Fruit fly (Drosophila melanogaster) Kc167 (cell line): ENCODE measurements around the gene zuc.
"Not testable (repeated sequence)": the region's sequence is repeated elsewhere in the genome, so short reads cannot be mapped to it uniquely, and the experiment has no call there.

Experiments
- Myc ChIP-seq: fragments of >200 bp; optimal IDR thresholded peaks from 2 replicates; lab custom pipeline; 2017; ENCODE audit warnings: missing external identifiers
- Sin3A ChIP-seq: fragments of >200 bp; optimal IDR thresholded peaks from 2 replicates; lab custom pipeline; 2018; ENCODE audit warnings: missing external identifiers
- h ChIP-seq: fragments of >200 bp; optimal IDR thresholded peaks from 3 replicates; lab custom pipeline; 2018; ENCODE audit warnings: missing external identifiers
- insv ChIP-seq: fragments of >200 bp; optimal IDR thresholded peaks from 3 replicates; lab custom pipeline; 2018; ENCODE audit warnings: missing external identifiers
- psq ChIP-seq: fragments of >200 bp; optimal IDR thresholded peaks from 2 replicates; lab custom pipeline; 2017; ENCODE audit warnings: missing external identifiers
- ttk ChIP-seq: sonication (Bioruptor generic); optimal IDR thresholded peaks from 2 replicates; lab custom pipeline; 2017; ENCODE audit warnings: missing external identifiers

Gene zuc

DNA sequence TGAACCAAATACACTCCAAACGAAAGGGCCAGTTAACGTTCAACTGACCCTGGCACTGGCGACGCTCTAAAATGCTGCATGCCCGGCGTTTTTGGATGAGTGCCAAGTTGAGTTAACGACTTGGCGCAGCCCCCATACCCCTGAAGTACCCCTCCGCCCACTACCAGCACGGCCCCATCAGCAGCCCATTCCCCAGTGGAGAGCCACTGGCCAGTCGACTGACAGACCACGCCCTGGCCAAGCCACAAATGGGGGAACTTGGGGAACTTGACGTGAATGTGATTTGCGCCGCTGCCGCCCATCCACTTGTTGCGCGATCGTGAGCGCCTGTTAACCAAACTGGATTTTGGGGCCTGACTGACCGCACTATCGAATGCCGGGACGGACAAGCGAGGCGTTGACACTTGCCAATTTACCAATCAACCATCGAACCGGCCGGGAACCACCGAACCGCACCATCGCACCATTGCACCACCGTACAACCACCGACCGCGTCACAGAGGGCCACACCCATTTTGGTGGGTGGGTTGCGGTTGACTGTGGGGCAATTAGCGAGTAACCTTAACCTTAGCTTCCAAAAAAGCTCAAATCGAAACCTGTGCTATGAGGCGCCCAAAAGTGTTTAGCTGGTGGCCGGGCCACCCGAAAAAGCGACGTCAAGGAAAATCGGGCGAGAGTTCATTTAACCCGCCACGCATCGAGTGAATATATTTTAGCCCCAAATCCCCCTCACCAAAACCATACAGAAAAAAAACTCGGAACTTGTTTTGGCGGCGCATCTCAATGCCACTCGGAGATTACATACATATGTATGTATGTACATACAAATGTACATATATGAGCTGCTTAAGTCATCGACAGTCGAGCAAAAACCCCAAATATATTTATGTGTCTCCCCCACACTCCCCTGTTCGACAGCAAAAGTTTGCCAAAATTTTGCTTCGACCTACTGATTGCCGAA, 16.0 kb upstream of the zuc start:
- no peak for TF ChIP-seq h (lab: Kevin White, UChicago)
- no peak for TF ChIP-seq psq (lab: Kevin White, UChicago)
- TF ChIP-seq Sin3A (lab: Kevin White, UChicago) = no peak
- no peak for TF ChIP-seq ttk (lab: Kevin White, UChicago)
- no peak for TF ChIP-seq Myc (lab: Kevin White, UChicago)

DNA sequence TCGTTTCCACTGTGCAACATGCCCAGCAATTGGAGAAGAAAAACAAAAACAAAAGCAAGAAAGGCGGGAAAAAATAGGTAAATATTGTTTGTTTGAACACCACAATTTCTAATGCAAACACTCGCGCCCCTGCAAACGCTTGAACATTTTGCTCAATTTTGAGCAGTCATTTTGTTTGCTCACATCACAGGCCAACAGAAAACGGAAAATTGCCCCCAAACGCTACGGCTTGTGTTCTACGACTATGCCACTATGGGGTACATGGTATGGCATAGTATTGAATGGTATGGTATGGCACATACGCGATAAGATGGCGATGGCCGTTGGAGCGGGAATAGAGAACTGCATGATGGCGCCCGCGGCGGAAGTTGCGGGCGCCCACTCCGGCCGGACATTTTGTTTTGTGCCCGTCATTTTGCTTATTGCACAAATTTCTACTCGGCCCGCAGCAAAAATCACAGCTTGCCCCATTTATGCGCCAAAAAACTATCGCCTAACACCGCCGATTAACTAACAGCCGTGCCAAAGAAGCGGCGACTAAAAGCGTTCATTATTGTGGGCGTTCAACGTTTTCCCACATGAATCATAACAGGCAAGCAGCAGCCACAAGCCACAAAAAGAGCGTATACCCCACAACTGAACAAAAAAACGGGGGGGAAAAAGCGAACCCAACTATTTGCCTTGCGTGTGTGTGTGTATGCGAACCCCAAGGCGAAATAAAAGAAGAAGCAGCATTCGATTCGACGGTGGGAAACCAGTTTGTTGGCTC, 14.7 kb upstream of the zuc start:
- no peak for TF ChIP-seq h (lab: Kevin White, UChicago)
- TF ChIP-seq psq (lab: Kevin White, UChicago) = no peak
- no peak for TF ChIP-seq Sin3A (lab: Kevin White, UChicago)

DNA sequence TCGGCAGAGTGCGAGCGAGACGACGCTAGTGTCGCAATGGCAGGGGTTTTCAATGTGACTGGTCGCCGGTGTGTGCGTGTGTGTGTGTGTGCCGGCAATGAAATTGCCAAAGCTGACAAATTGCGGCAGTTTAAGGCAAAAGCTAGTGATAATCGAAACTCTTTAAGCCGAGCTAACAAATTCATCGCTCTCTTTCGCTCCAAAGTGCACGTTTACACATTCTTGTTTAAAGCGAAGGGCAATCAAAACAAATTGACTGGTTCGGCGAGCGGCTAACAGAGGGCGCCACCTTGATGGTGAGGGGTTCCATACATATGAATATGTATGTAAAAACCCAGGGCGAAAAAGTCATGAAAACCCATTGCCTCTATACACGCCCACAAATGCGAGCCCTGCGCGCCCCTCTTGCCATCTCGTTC, 14.1 kb upstream of the zuc start:
- TF ChIP-seq ttk (lab: Kevin White, UChicago) (no peak), psq (lab: Kevin White, UChicago) (no peak), Myc (lab: Kevin White, UChicago) (no peak), insv (lab: Kevin White, UChicago) (no peak), Sin3A (lab: Kevin White, UChicago) (no peak), h (lab: Kevin White, UChicago) (no peak)

DNA sequence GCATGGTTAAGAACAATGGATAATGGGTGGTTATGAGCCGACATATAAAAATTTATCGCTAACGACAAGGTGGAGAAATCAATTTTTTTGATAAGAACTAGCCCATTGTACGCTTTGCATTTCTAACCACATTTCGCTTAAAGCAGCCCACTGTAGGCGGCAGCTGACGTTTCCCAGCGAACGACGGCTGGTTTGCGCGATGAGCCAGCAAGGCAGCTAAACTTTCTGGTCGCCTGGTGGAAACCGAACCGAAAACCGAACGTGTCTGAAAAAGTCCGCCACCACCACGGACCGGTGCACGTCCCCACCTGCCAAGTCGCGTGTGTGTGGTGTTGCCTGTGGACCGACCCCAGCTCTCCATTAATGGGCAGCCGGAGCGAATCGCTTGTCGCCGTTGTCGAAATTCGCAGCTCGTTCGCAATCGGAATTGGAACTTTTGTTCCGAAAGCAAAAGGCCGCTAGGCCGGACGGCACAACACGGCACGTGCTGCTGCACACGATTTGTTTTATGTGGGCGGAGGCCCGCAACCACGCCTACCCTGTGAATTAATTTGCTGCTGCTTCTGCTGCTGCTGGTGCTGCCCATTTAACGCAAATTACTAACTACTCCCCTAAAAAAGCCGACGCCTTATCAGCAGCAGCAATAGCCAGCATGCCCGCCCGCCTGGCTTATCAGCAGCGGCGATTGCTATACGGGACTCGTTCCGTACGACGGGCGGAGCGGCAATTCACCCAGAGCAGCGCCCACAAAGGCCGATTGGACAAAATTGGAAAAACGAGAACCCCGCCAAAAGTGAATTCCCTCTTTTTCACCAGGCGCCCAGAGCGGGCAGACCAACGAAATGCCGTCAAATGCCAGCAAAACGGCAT, 13.5 kb upstream of the zuc start:
- no peak for TF ChIP-seq ttk (lab: Kevin White, UChicago)
- TF ChIP-seq psq (lab: Kevin White, UChicago) = no peak
- no peak for TF ChIP-seq Sin3A (lab: Kevin White, UChicago)
- TF ChIP-seq Myc (lab: Kevin White, UChicago) = no peak
- TF ChIP-seq h (lab: Kevin White, UChicago) = no peak
- no peak for TF ChIP-seq insv (lab: Kevin White, UChicago)

DNA sequence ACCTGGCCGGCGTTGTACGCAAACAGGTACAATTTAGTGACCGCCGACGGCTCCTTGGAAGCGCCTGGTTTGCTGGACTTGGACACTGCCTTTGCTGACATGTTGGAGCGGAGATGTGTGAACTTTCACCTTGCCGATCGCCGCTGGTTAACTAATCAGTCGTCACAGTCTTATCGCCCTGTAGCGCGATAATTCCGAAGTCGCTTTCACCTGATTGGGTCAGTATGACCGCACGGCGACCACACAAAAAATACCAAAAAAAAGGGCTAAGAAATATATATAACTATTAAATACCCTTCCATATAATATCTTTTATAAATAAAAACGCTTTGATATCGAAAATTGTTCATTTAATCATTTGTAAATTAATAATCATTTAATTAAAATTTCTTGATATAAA, 12.4 kb upstream of the zuc start, which contains the start of gene Hacd1:
Gene Hacd1 (minus strand): TSS at position 216 of the 400 bp plus-strand sequence.
- no peak for TF ChIP-seq Sin3A (lab: Kevin White, UChicago)
- no peak for TF ChIP-seq h (lab: Kevin White, UChicago)
- no peak for TF ChIP-seq psq (lab: Kevin White, UChicago)
- TF ChIP-seq ttk (lab: Kevin White, UChicago) = no peak

DNA sequence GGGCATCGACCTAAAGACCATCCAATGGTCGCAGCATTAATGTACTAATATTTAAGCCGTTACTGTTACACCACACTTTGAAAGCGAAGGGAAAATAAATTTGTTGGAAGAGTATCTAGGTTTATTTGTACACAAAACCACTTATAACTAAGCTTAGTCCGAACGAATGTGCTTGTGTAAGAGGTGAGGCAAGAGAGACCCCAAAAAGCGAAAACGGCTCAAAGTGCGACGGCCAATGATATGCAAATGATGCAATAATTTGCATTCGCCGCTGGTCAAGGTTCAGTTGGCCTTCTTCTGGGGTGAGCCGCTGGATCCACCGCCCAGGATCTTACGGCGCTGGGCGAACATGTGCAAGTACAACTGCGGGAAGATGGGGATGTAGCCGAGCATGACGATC, 11.4 kb upstream of the zuc start:
- TF ChIP-seq psq (lab: Kevin White, UChicago) = no peak
- no peak for TF ChIP-seq h (lab: Kevin White, UChicago)
- TF ChIP-seq ttk (lab: Kevin White, UChicago) = no peak
- TF ChIP-seq Myc (lab: Kevin White, UChicago) = no peak
- TF ChIP-seq insv (lab: Kevin White, UChicago) = no peak
- no peak for TF ChIP-seq Sin3A (lab: Kevin White, UChicago)

DNA sequence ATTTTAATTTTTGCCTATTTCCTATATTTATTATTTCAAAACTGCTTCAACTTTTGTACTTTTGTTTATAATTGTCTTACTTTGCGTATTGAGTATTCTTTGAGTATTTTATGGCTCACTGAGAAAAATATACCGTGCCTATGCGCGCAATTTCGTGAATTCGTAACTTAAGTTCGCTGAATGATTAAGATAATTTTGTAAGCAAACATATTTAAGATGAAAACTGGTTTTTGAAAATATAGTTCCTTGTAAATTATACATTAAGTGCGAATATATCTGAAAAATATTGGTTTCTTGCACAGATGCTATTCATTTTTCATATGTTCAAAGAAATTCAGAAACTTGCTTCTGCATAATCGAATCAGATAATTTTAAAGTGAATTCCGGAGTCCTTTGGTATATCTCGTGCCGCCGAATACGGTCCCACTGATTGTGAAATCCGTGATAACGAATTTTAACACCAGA, 9.6 kb upstream of the zuc start, which contains the start of the genes CG18787 and Nfs1:
Gene CG18787 (minus strand): TSS at position 101 of the 465 bp plus-strand sequence.
Gene Nfs1 (plus strand): TSS at position 415 of the 465 bp plus-strand sequence.
- not testable (repeated sequence) for TF ChIP-seq Sin3A, Myc, ttk (lab: Kevin White, UChicago)

DNA sequence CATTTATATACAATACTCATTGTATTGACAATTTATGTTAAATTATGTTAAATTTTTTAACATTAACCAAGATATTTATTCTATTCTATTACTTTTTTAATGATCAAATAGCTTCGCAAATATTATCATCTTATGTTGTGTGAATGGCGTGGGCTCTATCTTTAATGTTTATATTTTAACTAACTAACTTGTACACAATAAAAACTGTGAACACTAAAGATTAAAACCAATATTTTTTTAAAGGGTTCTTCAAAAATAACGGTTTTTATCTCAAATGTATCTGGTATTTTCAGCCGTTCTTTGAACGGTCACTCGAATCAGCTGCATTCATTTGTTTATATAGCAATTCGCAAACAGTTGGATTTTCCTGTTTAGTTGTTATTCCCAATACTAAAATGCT, 6.8 kb upstream of the zuc start, which contains the start of gene Ada1-1:
Gene Ada1-1 (plus strand): TSS at position 301 of the 400 bp plus-strand sequence.
- TF ChIP-seq Myc, ttk, h (lab: Kevin White, UChicago): not testable (repeated sequence)

DNA sequence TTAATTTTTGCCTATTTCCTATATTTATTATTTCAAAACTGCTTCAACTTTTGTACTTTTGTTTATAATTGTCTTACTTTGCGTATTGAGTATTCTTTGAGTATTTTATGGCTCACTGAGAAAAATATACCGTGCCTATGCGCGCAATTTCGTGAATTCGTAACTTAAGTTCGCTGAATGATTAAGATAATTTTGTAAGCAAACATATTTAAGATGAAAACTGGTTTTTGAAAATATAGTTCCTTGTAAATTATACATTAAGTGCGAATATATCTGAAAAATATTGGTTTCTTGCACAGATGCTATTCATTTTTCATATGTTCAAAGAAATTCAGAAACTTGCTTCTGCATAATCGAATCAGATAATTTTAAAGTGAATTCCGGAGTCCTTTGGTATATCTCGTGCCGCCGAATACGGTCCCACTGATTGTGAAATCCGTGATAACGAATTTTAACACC, 5.7 kb upstream of the zuc start, which contains the start of the genes CG18789 and Qtzl:
Gene CG18789 (minus strand): TSS at position 101 of the 459 bp plus-strand sequence.
Gene Qtzl (plus strand): TSS at position 409 of the 459 bp plus-strand sequence.
- TF ChIP-seq insv, psq, ttk (lab: Kevin White, UChicago): not testable (repeated sequence)

DNA sequence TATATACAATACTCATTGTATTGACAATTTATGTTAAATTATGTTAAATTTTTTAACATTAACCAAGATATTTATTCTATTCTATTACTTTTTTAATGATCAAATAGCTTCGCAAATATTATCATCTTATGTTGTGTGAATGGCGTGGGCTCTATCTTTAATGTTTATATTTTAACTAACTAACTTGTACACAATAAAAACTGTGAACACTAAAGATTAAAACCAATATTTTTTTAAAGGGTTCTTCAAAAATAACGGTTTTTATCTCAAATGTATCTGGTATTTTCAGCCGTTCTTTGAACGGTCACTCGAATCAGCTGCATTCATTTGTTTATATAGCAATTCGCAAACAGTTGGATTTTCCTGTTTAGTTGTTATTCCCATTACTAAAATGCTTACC, 2.9 kb upstream of the zuc start, which contains the start of gene Ada1-2:
Gene Ada1-2 (plus strand): TSS at position 301 of the 400 bp plus-strand sequence.
- TF ChIP-seq h, psq, ttk (lab: Kevin White, UChicago): not testable (repeated sequence)
